Fruit fly (Drosophila melanogaster) Kc167 (cell line): ENCODE measurements around the gene Cht7.

ENCODE experiments used
- Myc ChIP-seq: fragments of >200 bp; optimal IDR thresholded peaks from 2 replicates; lab custom pipeline; 2017; ENCODE audit warnings: missing external identifiers
- Sin3A ChIP-seq: fragments of >200 bp; optimal IDR thresholded peaks from 2 replicates; lab custom pipeline; 2018; ENCODE audit warnings: missing external identifiers
- h ChIP-seq: fragments of >200 bp; optimal IDR thresholded peaks from 3 replicates; lab custom pipeline; 2018; ENCODE audit warnings: missing external identifiers
- insv ChIP-seq: fragments of >200 bp; optimal IDR thresholded peaks from 3 replicates; lab custom pipeline; 2018; ENCODE audit warnings: missing external identifiers
- psq ChIP-seq: fragments of >200 bp; optimal IDR thresholded peaks from 2 replicates; lab custom pipeline; 2017; ENCODE audit warnings: missing external identifiers
- ttk ChIP-seq: sonication (Bioruptor generic); optimal IDR thresholded peaks from 2 replicates; lab custom pipeline; 2017; ENCODE audit warnings: missing external identifiers

DNA sequence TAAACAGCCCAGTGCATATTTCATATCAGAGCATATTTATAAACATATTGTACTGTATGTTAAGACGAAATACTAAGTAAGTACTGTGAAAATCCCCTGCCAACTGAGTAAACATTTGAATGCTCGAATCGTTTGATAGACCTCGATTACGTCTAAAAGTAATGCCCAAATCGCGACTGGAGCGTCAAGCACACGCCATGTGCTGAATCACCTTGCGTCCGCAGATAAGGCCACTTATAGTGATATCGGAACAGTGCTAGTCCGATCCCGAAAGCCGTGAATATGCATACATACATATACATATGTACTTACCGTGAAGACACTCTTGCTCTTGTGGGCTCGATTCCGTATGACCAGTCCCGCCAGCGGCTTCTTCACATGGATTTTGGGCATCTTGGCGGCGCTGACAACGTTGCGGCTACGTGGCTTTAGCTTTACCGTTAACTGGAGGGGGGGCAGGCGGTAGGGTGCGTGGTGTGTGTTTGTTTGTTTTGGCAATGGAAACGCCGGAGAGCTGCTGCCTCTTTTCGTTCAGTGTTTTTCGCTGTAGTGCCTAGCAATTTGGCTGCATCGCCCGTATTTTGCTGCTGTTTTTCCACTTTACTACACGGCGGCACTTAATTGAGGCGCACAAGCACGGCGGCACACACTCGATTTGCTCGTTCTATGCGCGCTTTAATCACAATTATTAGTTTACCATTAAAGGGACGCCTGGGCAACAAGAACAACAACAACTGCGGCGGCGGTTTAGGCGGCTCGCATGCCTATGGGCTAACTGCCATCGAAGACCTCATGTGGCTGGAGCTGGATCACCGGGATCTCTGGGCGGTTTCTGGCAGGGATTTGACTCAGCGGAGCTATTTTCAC, 36.0 kb upstream of the Cht7 start:
- TF ChIP-seq Myc (lab: Kevin White, UChicago) (no peak), h (lab: Kevin White, UChicago) (no peak), ttk (no peak), insv (lab: Kevin White, UChicago) (no peak), psq (lab: Kevin White, UChicago) (no peak), Sin3A (no peak)
